Worm (Caenorhabditis elegans) whole organism, L4 larva: ENCODE data around the gene C38C6.3.
A peak's percentile ranks its signal among the peaks of the same experiment; 100 is the strongest.

Source experiments
- F10B5.3 ChIP-seq: sonication (generic microtip); optimal IDR thresholded peaks from 2 replicates; lab custom pipeline; 2016; ENCODE audit warnings: mild to moderate bottlenecking, missing genetic modification characterization, missing compliant biosample characterization
- R02D3.7 ChIP-seq: fragments of 150-350 bp; sonication (generic microtip); optimal IDR thresholded peaks from 3 replicates; lab custom pipeline; 2014; ENCODE audit warnings: missing biosample characterization, missing genetic modification characterization
- T20F7.1 ChIP-seq: fragments of 200-800 bp; sonication (Bioruptor generic); optimal IDR thresholded peaks from 2 replicates; lab custom pipeline; 2018; ENCODE audit warnings: mild to moderate bottlenecking, missing genetic modification characterization, missing compliant biosample characterization
- Y105C5A.15 ChIP-seq: fragments of 200-800 bp; sonication (Bioruptor generic); IDR thresholded peaks from 2 replicates; pipeline ENCODE4 v1.3.6; 2022; ENCODE audit warnings: missing genetic modification characterization, missing compliant biosample characterization
- Y75B8A.6 ChIP-seq: fragments of 200-800 bp; sonication (Bioruptor generic); IDR thresholded peaks from 2 replicates; pipeline ENCODE4 v1.3.6; 2022; ENCODE audit warnings: missing genetic modification reagents, missing genetic modification characterization, missing compliant biosample characterization
- ZK337.2 ChIP-seq: fragments of 200-800 bp; sonication (Bioruptor generic); IDR thresholded peaks from 2 replicates; pipeline ENCODE4 v1.3.6; 2022; ENCODE audit warnings: missing genetic modification reagents, missing genetic modification characterization, missing compliant biosample characterization
- aha-1 ChIP-seq: fragments of 150-350 bp; peaks from one replicate; lab custom pipeline; 2014; ENCODE audit warnings: missing biosample characterization, missing genetic modification characterization
- aly-2 ChIP-seq: sonication (generic microtip); optimal IDR thresholded peaks from 2 replicates; lab custom pipeline; 2018; ENCODE audit warnings: missing biosample characterization, missing genetic modification characterization
- ama-1 ChIP-seq: fragments of 150-350 bp; optimal IDR thresholded peaks from 2 replicates; lab custom pipeline; 2014; ENCODE audit warnings: inconsistent platforms, mixed read lengths
- cey-2 ChIP-seq: sonication (generic microtip); optimal IDR thresholded peaks from 3 replicates; lab custom pipeline; 2017; ENCODE audit warnings: missing genetic modification characterization, mild to moderate bottlenecking, missing compliant biosample characterization, antibody characterized with exemption, borderline replicate concordance; ENCODE audit not compliant: insufficient read depth
- daf-16 ChIP-seq, 3 experiments: sonication (generic microtip); optimal IDR thresholded peaks; 2 replicates each; lab custom pipeline; 2016 to 2017; ENCODE audit warnings: missing genetic modification characterization in 3 of 3, missing genetic modification reagents in 3 of 3, mild to moderate bottlenecking in 2 of 3, missing compliant biosample characterization in 2 of 3, missing biosample characterization in 1 of 3, moderate library complexity in 1 of 3
- dmd-6 ChIP-seq: fragments of 200-800 bp; sonication (Bioruptor generic); IDR thresholded peaks from 2 replicates; pipeline ENCODE4 v1.3.6; 2022; ENCODE audit warnings: missing genetic modification reagents, missing genetic modification characterization, missing compliant biosample characterization
- dve-1 ChIP-seq: sonication (generic microtip); optimal IDR thresholded peaks from 2 replicates; lab custom pipeline; 2017; ENCODE audit warnings: antibody characterized with exemption, mild to moderate bottlenecking, missing genetic modification characterization, missing compliant biosample characterization; ENCODE audit not compliant: insufficient read depth
- egl-27 ChIP-seq: sonication (generic microtip); optimal IDR thresholded peaks from 3 replicates; lab custom pipeline; 2017; ENCODE audit warnings: missing biosample characterization, missing genetic modification reagents, missing genetic modification characterization
- egl-43 ChIP-seq: fragments of 200-800 bp; sonication (Bioruptor generic); IDR thresholded peaks from 2 replicates; pipeline ENCODE4 v1.3.6; 2022; ENCODE audit warnings: missing genetic modification reagents, missing genetic modification characterization, missing compliant biosample characterization
- fos-1 ChIP-seq: fragments of 150-350 bp; optimal IDR thresholded peaks from 2 replicates; lab custom pipeline; 2014; ENCODE audit warnings: missing biosample characterization, missing genetic modification characterization
- hlh-11 ChIP-seq: fragments of 200-800 bp; sonication (Bioruptor generic); optimal IDR thresholded peaks from 2 replicates; lab custom pipeline; 2018; ENCODE audit warnings: mild to moderate bottlenecking, missing genetic modification characterization, missing compliant biosample characterization
- hlh-30 ChIP-seq: sonication (generic microtip); optimal IDR thresholded peaks from 2 replicates; lab custom pipeline; 2017; ENCODE audit warnings: antibody characterized with exemption, mild to moderate bottlenecking, missing genetic modification characterization, missing compliant biosample characterization; ENCODE audit not compliant: insufficient read depth
- jun-1 ChIP-seq: fragments of 150-350 bp; optimal IDR thresholded peaks from 2 replicates; lab custom pipeline; 2014; ENCODE audit warnings: missing biosample characterization, missing genetic modification reagents, missing genetic modification characterization
- lin-1 ChIP-seq: fragments of 200-800 bp; sonication (Bioruptor generic); IDR thresholded peaks from 2 replicates; pipeline ENCODE4 v1.3.6; 2022; ENCODE audit warnings: missing genetic modification reagents, missing genetic modification characterization, missing compliant biosample characterization
- lin-15B ChIP-seq: fragments of 150-350 bp; sonication (generic microtip); optimal IDR thresholded peaks from 3 replicates; lab custom pipeline; 2014; ENCODE audit warnings: missing biosample characterization, missing genetic modification characterization
- lin-29 ChIP-seq: fragments of 200-800 bp; sonication (Bioruptor generic); IDR thresholded peaks from 2 replicates; pipeline ENCODE4 v1.3.6; 2022; ENCODE audit warnings: missing genetic modification reagents, missing genetic modification characterization, missing compliant biosample characterization
- lsy-2 ChIP-seq, 2 experiments: fragments of 150-350 bp in 1 of 2; sonication (generic microtip) in 1 of 2; optimal IDR thresholded peaks; 2 replicates each; lab custom pipeline; 2014 to 2017; ENCODE audit warnings: missing biosample characterization in 2 of 2, missing genetic modification characterization in 2 of 2
- madf-9 ChIP-seq: fragments of 200-800 bp; sonication (Bioruptor generic); conservative IDR thresholded peaks from 2 replicates; pipeline ENCODE4 v1.3.6; 2022; ENCODE audit warnings: missing genetic modification reagents, missing genetic modification characterization, missing compliant biosample characterization
- mdl-1 ChIP-seq, 2 experiments: fragments of 150-350 bp in 1 of 2; sonication (generic microtip) in 1 of 2; optimal IDR thresholded peaks; 2 replicates each; lab custom pipeline; 2014 to 2017; ENCODE audit warnings: missing biosample characterization in 2 of 2, missing genetic modification characterization in 2 of 2
- mdt-29 ChIP-seq: fragments of 200-800 bp; sonication (Bioruptor generic); IDR thresholded peaks from 2 replicates; pipeline ENCODE4 v1.3.6; 2022; ENCODE audit warnings: missing genetic modification reagents, missing genetic modification characterization, missing compliant biosample characterization
- mep-1 ChIP-seq: fragments of 150-350 bp; sonication (generic microtip); optimal IDR thresholded peaks from 3 replicates; lab custom pipeline; 2014; ENCODE audit warnings: missing biosample characterization, missing genetic modification characterization
- mes-2 ChIP-seq: sonication (generic microtip); optimal IDR thresholded peaks from 2 replicates; lab custom pipeline; 2016; ENCODE audit warnings: missing genotype, mild to moderate bottlenecking, missing genetic modification characterization, missing compliant biosample characterization; ENCODE audit not compliant: poor library complexity, severe bottlenecking
- mxl-2 ChIP-seq: fragments of 200-800 bp; sonication (Bioruptor generic); conservative IDR thresholded peaks from 2 replicates; pipeline ENCODE4 v1.3.6; 2022; ENCODE audit warnings: missing genetic modification reagents, missing genetic modification characterization, missing compliant biosample characterization
- nhr-10 ChIP-seq: fragments of 150-350 bp; optimal IDR thresholded peaks from 2 replicates; lab custom pipeline; 2014; ENCODE audit warnings: missing biosample characterization, missing genetic modification characterization
- nhr-102 ChIP-seq: sonication (generic microtip); optimal IDR thresholded peaks from 2 replicates; lab custom pipeline; 2016; ENCODE audit warnings: mild to moderate bottlenecking, missing genetic modification characterization, moderate library complexity, missing compliant biosample characterization
- nhr-111 ChIP-seq: fragments of 200-800 bp; sonication (Bioruptor generic); optimal IDR thresholded peaks from 2 replicates; lab custom pipeline; 2018; ENCODE audit warnings: mild to moderate bottlenecking, missing genetic modification characterization, missing compliant biosample characterization
- nhr-237 ChIP-seq: sonication (generic microtip); optimal IDR thresholded peaks from 2 replicates; lab custom pipeline; 2017; ENCODE audit warnings: missing biosample characterization, missing genetic modification characterization
- nhr-28 ChIP-seq: fragments of 150-350 bp; optimal IDR thresholded peaks from 2 replicates; lab custom pipeline; 2014; ENCODE audit warnings: missing biosample characterization, missing genetic modification characterization
- nhr-42 ChIP-seq: fragments of 200-800 bp; sonication (Bioruptor generic); IDR thresholded peaks from 2 replicates; pipeline ENCODE4 v1.3.6; 2022; ENCODE audit warnings: missing genetic modification characterization, missing compliant biosample characterization
- php-3 ChIP-seq: fragments of 200-800 bp; sonication (Bioruptor generic); IDR thresholded peaks from 2 replicates; pipeline ENCODE4 v1.3.6; 2022; ENCODE audit warnings: missing genetic modification reagents, missing genetic modification characterization, missing compliant biosample characterization
- pqm-1 ChIP-seq: sonication (generic microtip); optimal IDR thresholded peaks from 2 replicates; lab custom pipeline; 2017; ENCODE audit warnings: missing biosample characterization, missing genetic modification characterization
- saeg-2 ChIP-seq: fragments of 200-800 bp; sonication (Bioruptor generic); IDR thresholded peaks from 2 replicates; pipeline ENCODE4 v1.3.6; 2022; ENCODE audit warnings: missing genetic modification reagents, missing genetic modification characterization, missing compliant biosample characterization
- tag-97 ChIP-seq: fragments of 200-800 bp; sonication (Bioruptor generic); IDR thresholded peaks from 2 replicates; pipeline ENCODE4 v1.3.6; 2022; ENCODE audit warnings: missing genetic modification characterization, missing compliant biosample characterization
- tra-1 ChIP-seq: fragments of 200-800 bp; sonication (Bioruptor generic); IDR thresholded peaks from 2 replicates; pipeline ENCODE4 v1.3.6; 2022; ENCODE audit warnings: missing genetic modification reagents, missing genetic modification characterization, missing compliant biosample characterization
- vab-7 ChIP-seq: fragments of 200-800 bp; sonication (Bioruptor generic); IDR thresholded peaks from 2 replicates; pipeline ENCODE4 v1.3.6; 2022; ENCODE audit warnings: missing genetic modification reagents, missing genetic modification characterization, missing compliant biosample characterization
- zfp-3 ChIP-seq: fragments of 200-800 bp; sonication (Bioruptor generic); conservative IDR thresholded peaks from 2 replicates; pipeline ENCODE4 v1.3.6; 2022; ENCODE audit warnings: missing genetic modification reagents, missing genetic modification characterization, missing compliant biosample characterization
- zip-11 ChIP-seq: fragments of 200-800 bp; sonication (Bioruptor generic); IDR thresholded peaks from 2 replicates; pipeline ENCODE4 v1.3.6; 2022; ENCODE audit warnings: missing genetic modification characterization, missing compliant biosample characterization
- zip-2 ChIP-seq: fragments of 150-350 bp; optimal IDR thresholded peaks from 2 replicates; lab custom pipeline; 2014; ENCODE audit warnings: missing biosample characterization, missing genetic modification characterization
- ztf-11 ChIP-seq: fragments of 150-350 bp; optimal IDR thresholded peaks from 2 replicates; lab custom pipeline; 2014; ENCODE audit warnings: missing biosample characterization, missing genetic modification characterization

The C38C6.3 gene

ce11 chrII:14599284-14599862 is 33.5 kb upstream of the C38C6.3 start:
- TF ChIP-seq Y105C5A.15 (GFP tag; lab: Robert Waterston, UW) (0 out of 2 replicates have a peak, but pooled peaks have one; percentile 58), ztf-11 (tag; lab: Kevin White, UChicago) (no peak), ama-1 (lab: Kevin White, UChicago) (no peak), Y75B8A.6 (GFP tag; lab: Robert Waterston, UW) (no peak), nhr-237 (tag; lab: Kevin White, UChicago) (no peak), egl-43 (GFP tag; lab: Robert Waterston, UW) (no peak), fos-1 (tag; lab: Kevin White, UChicago) (no peak), aly-2 (tag; lab: Kevin White, UChicago) (no peak), nhr-111 (GFP tag; lab: Kevin White, UChicago) (no peak), aha-1 (peak; percentile 54), egl-27 (tag; lab: Kevin White, UChicago) (no peak), hlh-11 (tag; lab: Kevin White, UChicago) (no peak), php-3 (GFP tag; lab: Robert Waterston, UW) (no peak), mdl-1 (tag; optimal IDR thresholded peaks at IDR 0.05; lab: Kevin White, UChicago) (no peak), lsy-2 (tag; optimal IDR thresholded peaks at IDR 0.05; lab: Kevin White, UChicago) (no peak), daf-16 (GFP tag; optimal IDR thresholded peaks at IDR 0.05; lab: Kevin White, UChicago) (no peak), daf-16 (tag; optimal IDR thresholded peaks at IDR 0.05; lab: Kevin White, UChicago) (peak; percentile 79), jun-1 (tag; lab: Kevin White, UChicago) (no peak), tag-97 (GFP tag; lab: Robert Waterston, UW) (no peak), cey-2 (no peak), saeg-2 (GFP tag; lab: Robert Waterston, UW) (no peak), mep-1 (tag; lab: Kevin White, UChicago) (no peak), zfp-3 (no peak), nhr-28 (tag; lab: Kevin White, UChicago) (peak; percentile 43), F10B5.3 (no peak), hlh-30 (tag; lab: Kevin White, UChicago) (peak; percentile 12), dve-1 (tag; lab: Kevin White, UChicago) (peak; percentile 24), tra-1 (GFP tag; lab: Robert Waterston, UW) (no peak), mxl-2 (GFP tag; lab: Robert Waterston, UW) (no peak), zip-11 (no peak), T20F7.1 (GFP tag; lab: Kevin White, UChicago) (no peak), nhr-10 (tag; lab: Kevin White, UChicago) (no peak), vab-7 (GFP tag; lab: Robert Waterston, UW) (no peak), nhr-102 (tag; lab: Kevin White, UChicago) (no peak)
- TF ChIP-seq, all 104 proteins: peak for 6

- no peak for TF ChIP-seq daf-16 (GFP tag; optimal IDR thresholded peaks at IDR 0.05; lab: Kevin White, UChicago)
- TF ChIP-seq daf-16 (tag; optimal IDR thresholded peaks at IDR 0.05; lab: Kevin White, UChicago), result peak; percentile 71
- TF ChIP-seq lin-1, result 0 out of 2 replicates have a peak, but pooled peaks have one; percentile 22
- no peak for TF ChIP-seq fos-1 (tag; lab: Kevin White, UChicago)
- peak; percentile 97 for TF ChIP-seq aha-1
- TF ChIP-seq tag-97 (GFP tag; lab: Robert Waterston, UW), result no peak
- peak; percentile 22 for TF ChIP-seq mes-2 (tag; lab: Kevin White, UChicago)
- TF ChIP-seq mep-1 (tag; lab: Kevin White, UChicago), result peak; percentile 14
- TF ChIP-seq jun-1 (tag; lab: Kevin White, UChicago), result no peak
- no peak for TF ChIP-seq lin-15B (tag; lab: Kevin White, UChicago)
- TF ChIP-seq dmd-6 (GFP tag; lab: Robert Waterston, UW), result peak; percentile 40
- peak; percentile 34 for TF ChIP-seq hlh-11 (tag; lab: Kevin White, UChicago)
- TF ChIP-seq mdl-1 (tag; optimal IDR thresholded peaks at IDR 0.05; lab: Kevin White, UChicago), result peak in 1 of 2 experiments; percentile 66
- no peak for TF ChIP-seq lin-29 (GFP tag; lab: Robert Waterston, UW)
- no peak for TF ChIP-seq R02D3.7 (tag; lab: Kevin White, UChicago)
- TF ChIP-seq zip-2 (tag; lab: Kevin White, UChicago), result no peak
- TF ChIP-seq nhr-10 (tag; lab: Kevin White, UChicago), result no peak
- no peak for TF ChIP-seq ZK337.2 (GFP tag; lab: Robert Waterston, UW)
- no peak for TF ChIP-seq nhr-42 (GFP tag; lab: Robert Waterston, UW)
- no peak for TF ChIP-seq mxl-2 (GFP tag; lab: Robert Waterston, UW)
- 0 out of 2 replicates have a peak, but pooled peaks have one; percentile 10 for TF ChIP-seq madf-9 (GFP tag; lab: Robert Waterston, UW)
- TF ChIP-seq pqm-1 (tag; lab: Kevin White, UChicago), result peak; percentile 61
- peak; percentile 74; the same call in 1 of the 2 replicates for TF ChIP-seq php-3 (GFP tag; lab: Robert Waterston, UW)
- 0 out of 2 replicates have a peak, but pooled peaks have one; percentile 30 for TF ChIP-seq zip-11
- TF ChIP-seq mdt-29, result no peak
Observed at ce11 chrII:14599933-14600630, 32.8 kb upstream of the C38C6.3 start.
